Fruit fly (Drosophila melanogaster) whole organism, embryonic: ENCODE data around the gene CG2533.

ENCODE experiments used
- Ada2b ChIP-seq: fragments of 200-800 bp; sonication (Bioruptor generic); IDR thresholded peaks from 2 replicates; pipeline ENCODE4 v1.3.6; 2022; ENCODE audit warnings: missing biosample characterization, missing genetic modification characterization
- Bdp1 ChIP-seq: fragments of 200-800 bp; sonication (Bioruptor generic); optimal IDR thresholded peaks from 3 replicates; lab custom pipeline; 2016; ENCODE audit warnings: missing biosample characterization, missing genetic modification characterization
- Bgb ChIP-seq: fragments of 200-800 bp; sonication (Bioruptor generic); IDR thresholded peaks from 2 replicates; pipeline ENCODE4 v1.3.6; 2022; ENCODE audit warnings: missing biosample characterization, missing genetic modification characterization; ENCODE audit not compliant: partially characterized antibody
- BtbVII ChIP-seq: fragments of 200-800 bp; sonication (Bioruptor generic); optimal IDR thresholded peaks from 3 replicates; lab custom pipeline; 2017; ENCODE audit warnings: missing biosample characterization, mild to moderate bottlenecking, missing genetic modification characterization
- CG10654 ChIP-seq: fragments of 200-800 bp; sonication (Bioruptor generic); optimal IDR thresholded peaks from 2 replicates; lab custom pipeline; 2016; ENCODE audit warnings: missing biosample characterization, missing genetic modification characterization
- CG10959 ChIP-seq: fragments of 200-800 bp; sonication (Bioruptor generic); IDR thresholded peaks from 2 replicates; pipeline ENCODE4 v1.3.6; 2022; ENCODE audit warnings: missing biosample characterization, missing genetic modification characterization
- CG10979 ChIP-seq: fragments of 200-800 bp; sonication (Bioruptor generic); optimal IDR thresholded peaks from 2 replicates; lab custom pipeline; 2018; ENCODE audit warnings: missing biosample characterization, mild to moderate bottlenecking, missing genetic modification characterization, moderate library complexity
- CG12071 ChIP-seq: fragments of 200-800 bp; sonication (Bioruptor generic); optimal IDR thresholded peaks from 3 replicates; lab custom pipeline; 2018; ENCODE audit warnings: missing biosample characterization, mild to moderate bottlenecking, missing genetic modification characterization
- CG12155 ChIP-seq: fragments of 200-800 bp; sonication (Bioruptor generic); optimal IDR thresholded peaks from 3 replicates; lab custom pipeline; 2016; ENCODE audit warnings: missing biosample characterization, missing genetic modification characterization
- CG13775 ChIP-seq: fragments of 200-800 bp; sonication (Bioruptor generic); optimal IDR thresholded peaks from 3 replicates; lab custom pipeline; 2017; ENCODE audit warnings: missing biosample characterization, mild to moderate bottlenecking, missing genetic modification characterization
- CG14441 ChIP-seq: fragments of 200-800 bp; sonication (Bioruptor generic); IDR thresholded peaks from 2 replicates; pipeline ENCODE4 v1.3.6; 2022; ENCODE audit warnings: missing biosample characterization, missing genetic modification characterization
- CG15073 ChIP-seq: fragments of 200-800 bp; sonication (Bioruptor generic); optimal IDR thresholded peaks from 2 replicates; lab custom pipeline; 2016; ENCODE audit warnings: missing biosample characterization, missing genetic modification characterization
- CG17186 ChIP-seq: fragments of 200-800 bp; sonication (Bioruptor generic); optimal IDR thresholded peaks from 3 replicates; lab custom pipeline; 2017; ENCODE audit warnings: missing biosample characterization, missing genetic modification reagents, missing genetic modification characterization
- CG17359 ChIP-seq: fragments of 200-800 bp; sonication (Bioruptor generic); optimal IDR thresholded peaks from 3 replicates; lab custom pipeline; 2018; ENCODE audit warnings: missing biosample characterization, mild to moderate bottlenecking, missing genetic modification characterization, moderate library complexity
- CG18476 ChIP-seq: fragments of 200-800 bp; sonication (Bioruptor generic); optimal IDR thresholded peaks from 2 replicates; lab custom pipeline; 2016; ENCODE audit warnings: missing biosample characterization, mild to moderate bottlenecking, missing genetic modification characterization
- CG2129 ChIP-seq: fragments of 200-800 bp; sonication (Bioruptor generic); IDR thresholded peaks from 2 replicates; pipeline ENCODE4 v1.3.6; 2022; ENCODE audit warnings: missing biosample characterization, missing genetic modification characterization; ENCODE audit not compliant: partially characterized antibody
- CG2875 ChIP-seq: fragments of 200-800 bp; sonication (Bioruptor generic); optimal IDR thresholded peaks from 2 replicates; lab custom pipeline; 2017; ENCODE audit warnings: missing biosample characterization, mild to moderate bottlenecking, missing genetic modification characterization, missing genetic modification reagents
- CG33213 ChIP-seq: fragments of 200-800 bp; sonication (Bioruptor generic); optimal IDR thresholded peaks from 3 replicates; lab custom pipeline; 2016; ENCODE audit warnings: missing biosample characterization, missing genetic modification characterization
- CG3407 ChIP-seq: fragments of 200-800 bp; sonication (Bioruptor generic); optimal IDR thresholded peaks from 2 replicates; lab custom pipeline; 2018; ENCODE audit warnings: missing biosample characterization, mild to moderate bottlenecking, missing genetic modification characterization
- CG6254 ChIP-seq: fragments of 200-800 bp; sonication (Bioruptor generic); optimal IDR thresholded peaks from 3 replicates; lab custom pipeline; 2017; ENCODE audit warnings: mild to moderate bottlenecking, missing biosample characterization, missing genetic modification reagents, missing genetic modification characterization
- CG6689 ChIP-seq: fragments of 200-800 bp; sonication (Bioruptor generic); IDR thresholded peaks from 2 replicates; pipeline ENCODE4 v1.3.6; 2022; ENCODE audit warnings: missing biosample characterization, missing genetic modification characterization
- CG7357 ChIP-seq: fragments of 200-800 bp; sonication (Bioruptor generic); IDR thresholded peaks from 3 replicates; pipeline ENCODE4 v1.3.6; 2022; ENCODE audit warnings: missing biosample characterization, missing genetic modification characterization
- CG7839 ChIP-seq: fragments of 200-800 bp; sonication (Bioruptor generic); optimal IDR thresholded peaks from 3 replicates; lab custom pipeline; 2018; ENCODE audit warnings: missing biosample characterization, mild to moderate bottlenecking, missing genetic modification characterization, moderate library complexity
- CG8089 ChIP-seq: fragments of 200-800 bp; sonication (Bioruptor generic); optimal IDR thresholded peaks from 3 replicates; lab custom pipeline; 2016; ENCODE audit warnings: missing biosample characterization, missing genetic modification characterization
- CG8359 ChIP-seq: fragments of 200-800 bp; sonication (Bioruptor generic); optimal IDR thresholded peaks from 2 replicates; lab custom pipeline; 2017; ENCODE audit warnings: missing biosample characterization, mild to moderate bottlenecking, missing genetic modification characterization, borderline replicate concordance
- CG9817 ChIP-seq: fragments of 200-800 bp; sonication (Bioruptor generic); optimal IDR thresholded peaks from 2 replicates; lab custom pipeline; 2018; ENCODE audit warnings: missing biosample characterization, mild to moderate bottlenecking, missing genetic modification characterization, moderate library complexity
- CkIIα-i1 ChIP-seq: fragments of 200-800 bp; sonication (Bioruptor generic); IDR thresholded peaks from 2 replicates; pipeline ENCODE4 v1.3.6; 2022; ENCODE audit warnings: missing biosample characterization, missing genetic modification characterization
- Hr39 ChIP-seq: fragments of >200 bp; optimal IDR thresholded peaks from 2 replicates; lab custom pipeline; 2017
- MTF-1 ChIP-seq: fragments of 200-800 bp; sonication (Bioruptor generic); optimal IDR thresholded peaks from 2 replicates; lab custom pipeline; 2018; ENCODE audit warnings: missing biosample characterization, mild to moderate bottlenecking, missing genetic modification characterization, borderline replicate concordance
- Meics ChIP-seq: fragments of 200-800 bp; sonication (Bioruptor generic); optimal IDR thresholded peaks from 2 replicates; lab custom pipeline; 2017; ENCODE audit warnings: missing biosample characterization, mild to moderate bottlenecking, missing genetic modification characterization
- NK7.1 ChIP-seq: fragments of 200-800 bp; sonication (Bioruptor generic); optimal IDR thresholded peaks from 3 replicates; lab custom pipeline; 2016; ENCODE audit warnings: missing biosample characterization, missing genetic modification characterization
- Nf-YB ChIP-seq: fragments of 200-800 bp; sonication (Bioruptor generic); optimal IDR thresholded peaks from 3 replicates; lab custom pipeline; 2019; ENCODE audit warnings: missing biosample characterization, mild to moderate bottlenecking, missing genetic modification characterization, moderate library complexity
- PHDP ChIP-seq: fragments of 200-800 bp; sonication (Bioruptor generic); optimal IDR thresholded peaks from 3 replicates; lab custom pipeline; 2018; ENCODE audit warnings: missing biosample characterization, mild to moderate bottlenecking, missing genetic modification characterization, moderate library complexity
- Vsx1 ChIP-seq: fragments of 200-800 bp; sonication (Bioruptor generic); optimal IDR thresholded peaks from 2 replicates; lab custom pipeline; 2017; ENCODE audit warnings: missing biosample characterization, mild to moderate bottlenecking, missing genetic modification characterization, missing genetic modification reagents
- Xrp1 ChIP-seq: fragments of 200-800 bp; sonication (Bioruptor generic); IDR thresholded peaks from 2 replicates; pipeline ENCODE4 v1.3.6; 2022; ENCODE audit warnings: missing biosample characterization, missing genetic modification characterization
- YL-1 ChIP-seq: fragments of 200-800 bp; sonication (Bioruptor generic); optimal IDR thresholded peaks from 3 replicates; lab custom pipeline; 2017; ENCODE audit warnings: missing biosample characterization, mild to moderate bottlenecking, missing genetic modification characterization
- ap ChIP-seq: fragments of 200-800 bp; sonication (Bioruptor generic); IDR thresholded peaks from 2 replicates; pipeline ENCODE4 v1.3.6; 2022; ENCODE audit warnings: missing biosample characterization, missing genetic modification characterization
- ara ChIP-seq: fragments of 200-800 bp; sonication (Bioruptor generic); IDR thresholded peaks from 2 replicates; pipeline ENCODE4 v1.3.6; 2022; ENCODE audit warnings: missing biosample characterization, missing genetic modification characterization
- caup ChIP-seq: fragments of 200-800 bp; sonication (Bioruptor generic); optimal IDR thresholded peaks from 3 replicates; lab custom pipeline; 2017; ENCODE audit warnings: missing biosample characterization, mild to moderate bottlenecking, missing genetic modification characterization, moderate library complexity; ENCODE audit not compliant: severe bottlenecking
- croc ChIP-seq: fragments of 200-800 bp; sonication (Bioruptor generic); conservative IDR thresholded peaks from 3 replicates; pipeline ENCODE4 v1.3.6; 2022; ENCODE audit warnings: missing biosample characterization, missing genetic modification characterization
- dan ChIP-seq: fragments of 200-800 bp; sonication (Bioruptor generic); IDR thresholded peaks from 2 replicates; pipeline ENCODE4 v1.3.6; 2022; ENCODE audit warnings: missing biosample characterization, missing genetic modification characterization
- dmrt99B ChIP-seq: fragments of 200-800 bp; sonication (Bioruptor generic); optimal IDR thresholded peaks from 2 replicates; lab custom pipeline; 2018; ENCODE audit warnings: missing biosample characterization, mild to moderate bottlenecking, missing genetic modification characterization, moderate library complexity
- dysf ChIP-seq: fragments of 200-800 bp; sonication (Bioruptor generic); IDR thresholded peaks from 3 replicates; pipeline ENCODE4 v1.3.6; 2022; ENCODE audit warnings: missing biosample characterization, missing genetic modification characterization
- esg ChIP-seq: fragments of 200-800 bp; sonication (Bioruptor generic); conservative IDR thresholded peaks from 2 replicates; pipeline ENCODE4 v1.3.6; 2022; ENCODE audit warnings: missing biosample characterization, missing genetic modification characterization
- gem ChIP-seq: fragments of 200-800 bp; sonication (Bioruptor generic); optimal IDR thresholded peaks from 2 replicates; lab custom pipeline; 2019; ENCODE audit warnings: missing biosample characterization, mild to moderate bottlenecking, missing genetic modification characterization, moderate library complexity
- hbn ChIP-seq: fragments of 200-800 bp; sonication (Bioruptor generic); IDR thresholded peaks from 2 replicates; pipeline ENCODE4 v1.3.6; 2022; ENCODE audit warnings: missing biosample characterization, missing genetic modification characterization; ENCODE audit not compliant: partially characterized antibody
- kay ChIP-seq: fragments of 200-800 bp; sonication (Bioruptor generic); optimal IDR thresholded peaks from 2 replicates; lab custom pipeline; 2016; ENCODE audit warnings: missing biosample characterization, missing genetic modification characterization
- pb ChIP-seq: fragments of 200-800 bp; sonication (Bioruptor generic); optimal IDR thresholded peaks from 3 replicates; lab custom pipeline; 2016; ENCODE audit warnings: missing biosample characterization, missing genetic modification characterization
- pzg ChIP-seq: fragments of 200-800 bp; sonication (Bioruptor generic); optimal IDR thresholded peaks from 3 replicates; lab custom pipeline; 2018; ENCODE audit warnings: missing biosample characterization, mild to moderate bottlenecking, missing genetic modification characterization, moderate library complexity
- wek ChIP-seq: fragments of 200-800 bp; sonication (Bioruptor generic); optimal IDR thresholded peaks from 3 replicates; lab custom pipeline; 2018; ENCODE audit warnings: missing biosample characterization, mild to moderate bottlenecking, missing genetic modification characterization, moderate library complexity
- zen ChIP-seq: fragments of 200-800 bp; sonication (Bioruptor generic); optimal IDR thresholded peaks from 3 replicates; lab custom pipeline; 2018; ENCODE audit warnings: missing biosample characterization, mild to moderate bottlenecking, missing genetic modification characterization, moderate library complexity

CG2533 gene

dm6 chrX:11558389-11558908 is 45.5 kb downstream of the CG2533 start, which contains the start of gene CG1572 (continued):
- TF ChIP-seq MTF-1 = no peak
- TF ChIP-seq CG9817 (tag; lab: Kevin White, UChicago) = no peak
- no peak for TF ChIP-seq CG2875 (GFP tag; lab: Kevin White, UChicago)
- TF ChIP-seq caup (GFP tag; lab: Kevin White, UChicago) = peak; percentile 1
- peak; percentile 11 for TF ChIP-seq Meics
- no peak for TF ChIP-seq CG12071 (GFP tag; lab: Kevin White, UChicago)
- TF ChIP-seq BtbVII (GFP tag; lab: Kevin White, UChicago) = peak; percentile 25
- no peak for TF ChIP-seq croc (GFP tag; lab: Robert Waterston, UW)
- no peak for TF ChIP-seq CG14441 (GFP tag; lab: Robert Waterston, UW)
- TF ChIP-seq CG13775 = no peak
- TF ChIP-seq zen = no peak
- TF ChIP-seq CG8359 (GFP tag; lab: Kevin White, UChicago) = no peak
- no peak for TF ChIP-seq CG10959 (GFP tag; lab: Robert Waterston, UW)
- no peak for TF ChIP-seq gem (tag; lab: Kevin White, UChicago)
- TF ChIP-seq Xrp1 (GFP tag; lab: Robert Waterston, UW) = no peak
- TF ChIP-seq CG17359 (tag; lab: Kevin White, UChicago) = no peak
- no peak for TF ChIP-seq CkIIα-i1
- no peak for TF ChIP-seq CG12155 (GFP tag; lab: Kevin White, UChicago)
- no peak for TF ChIP-seq Vsx1 (GFP tag; lab: Kevin White, UChicago)
- TF ChIP-seq dan (GFP tag; lab: Robert Waterston, UW) = no peak
- no peak for TF ChIP-seq kay (GFP tag; lab: Kevin White, UChicago)
- no peak for TF ChIP-seq CG33213
- TF ChIP-seq CG6689 = 0 out of 2 replicates have a peak, but pooled peaks have one; percentile 29
- TF ChIP-seq Bdp1 (GFP tag; lab: Kevin White, UChicago) = no peak
- TF ChIP-seq CG7839 = no peak
- no peak for TF ChIP-seq CG18476 (GFP tag; lab: Kevin White, UChicago)
- TF ChIP-seq CG3407 (GFP tag; lab: Kevin White, UChicago) = no peak
- no peak for TF ChIP-seq ap
- TF ChIP-seq CG17186 (GFP tag; lab: Kevin White, UChicago) = no peak
- TF ChIP-seq Ada2b (GFP tag; lab: Robert Waterston, UW) = no peak
- no peak for TF ChIP-seq YL-1 (GFP tag; lab: Kevin White, UChicago)
- no peak for TF ChIP-seq CG7357 (GFP tag; lab: Robert Waterston, UW)
- TF ChIP-seq NK7.1 (GFP tag; lab: Kevin White, UChicago) = no peak
- TF ChIP-seq Nf-YB (GFP tag; lab: Kevin White, UChicago) = no peak
- TF ChIP-seq PHDP (tag; lab: Kevin White, UChicago) = no peak
- no peak for TF ChIP-seq hbn (GFP tag; lab: Robert Waterston, UW)
- TF ChIP-seq Hr39 = no peak
- no peak for TF ChIP-seq wek (GFP tag; lab: Kevin White, UChicago)
- TF ChIP-seq Bgb = peak; percentile 53; the same call in 1 of the 2 replicates
- no peak for TF ChIP-seq CG10979
- TF ChIP-seq CG10654 = no peak
- no peak for TF ChIP-seq pb (GFP tag; lab: Kevin White, UChicago)
- no peak for TF ChIP-seq dysf (GFP tag; lab: Robert Waterston, UW)
- TF ChIP-seq CG8089 (GFP tag; lab: Kevin White, UChicago) = no peak
- no peak for TF ChIP-seq ara
- TF ChIP-seq dmrt99B = no peak
- no peak for TF ChIP-seq CG15073 (GFP tag; lab: Kevin White, UChicago)
- TF ChIP-seq CG6254 (GFP tag; lab: Kevin White, UChicago) = no peak
- TF ChIP-seq CG2129 (GFP tag; lab: Robert Waterston, UW) = no peak
- no peak for TF ChIP-seq esg (GFP tag; lab: Robert Waterston, UW)
- no peak for TF ChIP-seq pzg (GFP tag; lab: Kevin White, UChicago)
